Worm (Caenorhabditis elegans): ENCODE measurements around the gene acs-10.

- no peak for TF ChIP-seq flt-1 (GFP tag; IDR thresholded peaks at IDR 0.05)
- TF ChIP-seq ztf-29 (GFP tag; IDR thresholded peaks at IDR 0.05), result no peak
- TF ChIP-seq tab-1 (GFP tag; IDR thresholded peaks at IDR 0.05), result no peak
Measured at ce11 chrV:14147114-14147513, 815 bp downstream of the acs-10 start.
